Worm (Caenorhabditis elegans) whole organism, L1 larva: ENCODE measurements around the gene vit-6.

Experiments used
- alr-1 ChIP-seq: fragments of 200-800 bp; sonication (Bioruptor generic); optimal IDR thresholded peaks from 2 replicates; lab custom pipeline; 2018; ENCODE audit warnings: borderline replicate concordance, mild to moderate bottlenecking, missing genetic modification characterization, missing compliant biosample characterization
- ceh-90 ChIP-seq: sonication (generic microtip); optimal IDR thresholded peaks from 2 replicates; lab custom pipeline; 2016; ENCODE audit warnings: missing genetic modification characterization, missing compliant biosample characterization
- ces-1 ChIP-seq: fragments of 150-350 bp; optimal IDR thresholded peaks from 2 replicates; lab custom pipeline; 2014; ENCODE audit warnings: missing biosample characterization, missing genetic modification reagents, missing genetic modification characterization
- elt-2 ChIP-seq: sonication (generic microtip); optimal IDR thresholded peaks from 2 replicates; lab custom pipeline; 2016; ENCODE audit warnings: missing genetic modification characterization, mild to moderate bottlenecking, inconsistent platforms, missing compliant biosample characterization, missing genetic modification reagents
- lin-15B ChIP-seq: fragments of 150-350 bp; sonication (generic microtip); optimal IDR thresholded peaks from 3 replicates; lab custom pipeline; 2014; ENCODE audit warnings: missing biosample characterization, missing genetic modification characterization
- lir-3 ChIP-seq: sonication (generic microtip); optimal IDR thresholded peaks from 2 replicates; lab custom pipeline; 2016; ENCODE audit warnings: mild to moderate bottlenecking, missing genetic modification characterization, moderate library complexity, missing compliant biosample characterization; ENCODE audit not compliant: poor library complexity
- unc-130 ChIP-seq: fragments of 150-350 bp; optimal IDR thresholded peaks from 2 replicates; lab custom pipeline; 2017; ENCODE audit warnings: missing biosample characterization, missing genetic modification characterization, inconsistent platforms
- unc-62 ChIP-seq: fragments of 150-350 bp; optimal IDR thresholded peaks from 2 replicates; lab custom pipeline; 2014; ENCODE audit warnings: missing biosample characterization, missing genetic modification reagents, missing genetic modification characterization
- zag-1 ChIP-seq: fragments of 150-350 bp; optimal IDR thresholded peaks from 2 replicates; lab custom pipeline; 2014; ENCODE audit warnings: missing biosample characterization, missing genetic modification characterization

- TF ChIP-seq elt-2 (tag; lab: Kevin White, UChicago) (no peak), lin-15B (no peak), unc-62 (no peak), unc-130 (tag; lab: Kevin White, UChicago) (no peak), lir-3 (tag; lab: Kevin White, UChicago) (no peak), ces-1 (GFP tag; lab: Kevin White, UChicago) (no peak), alr-1 (no peak), ceh-90 (no peak), zag-1 (tag; lab: Kevin White, UChicago) (no peak)
Measured at ce11 chrIV:8286352-8286751, 25.4 kb downstream of the vit-6 start, which contains the start of gene K07H8.9.
